Worm (Caenorhabditis elegans) whole organism, late embryonic: Measurements from ENCODE around the gene M163.22.

Experiments used
- C38D4.7 ChIP-seq: fragments of 200-800 bp; sonication (Bioruptor generic); optimal IDR thresholded peaks from 2 replicates; lab custom pipeline; 2018; ENCODE audit warnings: mild to moderate bottlenecking, missing genetic modification characterization, moderate library complexity, missing compliant biosample characterization
- F13H6.1 ChIP-seq: sonication (generic microtip); optimal IDR thresholded peaks from 2 replicates; lab custom pipeline; 2016; ENCODE audit warnings: missing genetic modification characterization, missing compliant biosample characterization
- K02D7.2 ChIP-seq: sonication (generic microtip); optimal IDR thresholded peaks from 2 replicates; lab custom pipeline; 2017; ENCODE audit warnings: mild to moderate bottlenecking, missing genetic modification characterization, missing compliant biosample characterization
- K09A11.1 ChIP-seq: sonication (generic microtip); optimal IDR thresholded peaks from 2 replicates; lab custom pipeline; 2017; ENCODE audit warnings: antibody characterized with exemption, mild to moderate bottlenecking, missing genetic modification characterization, missing compliant biosample characterization; ENCODE audit not compliant: insufficient read depth
- T23F11.4 ChIP-seq: fragments of 200-800 bp; sonication (Bioruptor generic); optimal IDR thresholded peaks from 2 replicates; lab custom pipeline; 2018; ENCODE audit warnings: mild to moderate bottlenecking, missing genetic modification characterization, missing compliant biosample characterization
- ama-1 ChIP-seq: fragments of 150-350 bp; optimal IDR thresholded peaks from 2 replicates; lab custom pipeline; 2014
- ceh-14 ChIP-seq: sonication (generic microtip); optimal IDR thresholded peaks from 2 replicates; lab custom pipeline; 2016; ENCODE audit warnings: missing genotype, missing genetic modification characterization, missing compliant biosample characterization
- ceh-18 ChIP-seq: sonication (generic microtip); optimal IDR thresholded peaks from 2 replicates; lab custom pipeline; 2016; ENCODE audit warnings: missing genetic modification characterization, missing compliant biosample characterization
- ceh-19 ChIP-seq: fragments of 200-800 bp; sonication (Bioruptor generic); optimal IDR thresholded peaks from 2 replicates; lab custom pipeline; 2018; ENCODE audit warnings: mild to moderate bottlenecking, missing genetic modification characterization, missing compliant biosample characterization
- ceh-2 ChIP-seq: sonication (generic microtip); optimal IDR thresholded peaks from 2 replicates; lab custom pipeline; 2016; ENCODE audit warnings: missing genotype, missing genetic modification characterization, missing compliant biosample characterization
- ceh-24 ChIP-seq: sonication (generic microtip); optimal IDR thresholded peaks from 2 replicates; lab custom pipeline; 2016; ENCODE audit warnings: mild to moderate bottlenecking, missing genetic modification characterization, missing compliant biosample characterization
- ceh-31 ChIP-seq: sonication (generic microtip); optimal IDR thresholded peaks from 2 replicates; lab custom pipeline; 2016; ENCODE audit warnings: missing genetic modification characterization, missing compliant biosample characterization
- dmd-4 ChIP-seq: sonication (generic microtip); optimal IDR thresholded peaks from 2 replicates; lab custom pipeline; 2016; ENCODE audit warnings: borderline replicate concordance, missing genetic modification characterization, missing compliant biosample characterization
- elt-2 ChIP-seq: sonication (generic microtip); optimal IDR thresholded peaks from 2 replicates; lab custom pipeline; 2016; ENCODE audit warnings: missing genetic modification reagents, missing genetic modification characterization, missing compliant biosample characterization
- elt-4 ChIP-seq: sonication (generic microtip); optimal IDR thresholded peaks from 2 replicates; lab custom pipeline; 2016; ENCODE audit warnings: missing genetic modification characterization, missing compliant biosample characterization
- eyg-1 ChIP-seq: sonication (generic microtip); optimal IDR thresholded peaks from 2 replicates; lab custom pipeline; 2016; ENCODE audit warnings: missing genotype, missing genetic modification characterization, missing compliant biosample characterization
- fax-1 ChIP-seq: sonication (generic microtip); optimal IDR thresholded peaks from 2 replicates; lab custom pipeline; 2016; ENCODE audit warnings: missing genotype, missing genetic modification characterization, missing compliant biosample characterization
- fkh-10 ChIP-seq: fragments of 150-350 bp; optimal IDR thresholded peaks from 2 replicates; lab custom pipeline; 2014; ENCODE audit warnings: missing biosample characterization, missing genetic modification reagents, missing genetic modification characterization
- gmeb-2 ChIP-seq: sonication (generic microtip); optimal IDR thresholded peaks from 2 replicates; lab custom pipeline; 2016; ENCODE audit warnings: missing genetic modification characterization, inconsistent platforms, missing compliant biosample characterization
- hlh-15 ChIP-seq: sonication (generic microtip); optimal IDR thresholded peaks from 2 replicates; lab custom pipeline; 2016; ENCODE audit warnings: missing genetic modification characterization, missing compliant biosample characterization
- hlh-6 ChIP-seq: sonication (generic microtip); optimal IDR thresholded peaks from 2 replicates; lab custom pipeline; 2016; ENCODE audit warnings: missing genotype, missing genetic modification characterization, missing compliant biosample characterization
- lim-6 ChIP-seq: sonication (generic microtip); optimal IDR thresholded peaks from 2 replicates; lab custom pipeline; 2016; ENCODE audit warnings: missing genetic modification characterization, missing compliant biosample characterization
- lin-11 ChIP-seq: fragments of 200-800 bp; sonication (Bioruptor generic); optimal IDR thresholded peaks from 2 replicates; lab custom pipeline; 2018; ENCODE audit warnings: mild to moderate bottlenecking, missing genetic modification characterization, missing compliant biosample characterization
- madf-2 ChIP-seq: sonication (generic microtip); optimal IDR thresholded peaks from 2 replicates; lab custom pipeline; 2017; ENCODE audit warnings: missing genetic modification characterization, missing compliant biosample characterization
- mec-3 ChIP-seq: sonication (generic microtip); optimal IDR thresholded peaks from 2 replicates; lab custom pipeline; 2016; ENCODE audit warnings: borderline replicate concordance, missing genetic modification characterization, missing compliant biosample characterization
- nfya-1 ChIP-seq: sonication (generic microtip); optimal IDR thresholded peaks from 2 replicates; lab custom pipeline; 2017; ENCODE audit warnings: missing genetic modification characterization, mild to moderate bottlenecking, missing compliant biosample characterization, antibody characterized with exemption, moderate library complexity
- nhr-232 ChIP-seq: sonication (generic microtip); optimal IDR thresholded peaks from 2 replicates; lab custom pipeline; 2016; ENCODE audit warnings: missing genetic modification characterization, missing compliant biosample characterization
- npax-4 ChIP-seq: sonication (generic microtip); optimal IDR thresholded peaks from 2 replicates; lab custom pipeline; 2016; ENCODE audit warnings: missing genetic modification characterization, missing compliant biosample characterization
- odd-2 ChIP-seq: sonication (generic microtip); optimal IDR thresholded peaks from 2 replicates; lab custom pipeline; 2017; ENCODE audit warnings: antibody characterized with exemption, mild to moderate bottlenecking, missing genetic modification characterization, missing compliant biosample characterization
- pat-9 ChIP-seq: fragments of 200-800 bp; sonication (Bioruptor generic); optimal IDR thresholded peaks from 2 replicates; lab custom pipeline; 2018; ENCODE audit warnings: mild to moderate bottlenecking, missing genetic modification characterization, moderate library complexity, missing compliant biosample characterization
- pha-4 ChIP-seq: fragments of 150-350 bp; optimal IDR thresholded peaks from 2 replicates; lab custom pipeline; 2018; ENCODE audit warnings: missing biosample characterization, missing genetic modification reagents, missing genetic modification characterization
- pqm-1 ChIP-seq: sonication (generic microtip); optimal IDR thresholded peaks from 2 replicates; lab custom pipeline; 2016; ENCODE audit warnings: missing genetic modification characterization, missing compliant biosample characterization
- ref-2 ChIP-seq: sonication (generic microtip); optimal IDR thresholded peaks from 2 replicates; lab custom pipeline; 2016; ENCODE audit warnings: missing genetic modification characterization, missing compliant biosample characterization
- rnt-1 ChIP-seq: sonication (generic microtip); optimal IDR thresholded peaks from 2 replicates; lab custom pipeline; 2016; ENCODE audit warnings: missing genetic modification characterization, missing compliant biosample characterization
- sdc-2 ChIP-seq: sonication (generic microtip); optimal IDR thresholded peaks from 2 replicates; lab custom pipeline; 2016; ENCODE audit warnings: missing genotype, missing genetic modification characterization, missing compliant biosample characterization
- sox-2 ChIP-seq: fragments of 200-800 bp; sonication (Bioruptor generic); IDR thresholded peaks from 2 replicates; pipeline ENCODE4 v1.3.6; 2022; ENCODE audit warnings: missing genetic modification reagents, missing genetic modification characterization, missing compliant biosample characterization
- sox-4 ChIP-seq: sonication (generic microtip); optimal IDR thresholded peaks from 2 replicates; lab custom pipeline; 2017; ENCODE audit warnings: mild to moderate bottlenecking, missing genetic modification characterization, inconsistent platforms, missing compliant biosample characterization
- tbx-2 ChIP-seq: sonication (generic microtip); optimal IDR thresholded peaks from 2 replicates; lab custom pipeline; 2016; ENCODE audit warnings: missing genetic modification characterization, missing compliant biosample characterization
- tbx-7 ChIP-seq: sonication (generic microtip); optimal IDR thresholded peaks from 2 replicates; lab custom pipeline; 2016; ENCODE audit warnings: missing genotype, missing genetic modification characterization, missing compliant biosample characterization
- unc-3 ChIP-seq, 2 experiments: fragments of 200-800 bp in 1 of 2; sonication (Bioruptor generic) in 1 of 2; sonication (generic microtip) in 1 of 2; conservative IDR thresholded peaks in 1 of 2; optimal IDR thresholded peaks in 1 of 2; 2 replicates each; pipeline versions ENCODE4 v1.3.6 to Lab custom; 2016 to 2022; ENCODE audit warnings: missing compliant biosample characterization in 2 of 2, missing genetic modification characterization in 2 of 2, missing genetic modification reagents in 1 of 2
- unc-42 ChIP-seq: sonication (generic microtip); optimal IDR thresholded peaks from 2 replicates; lab custom pipeline; 2016; ENCODE audit warnings: missing genotype, missing genetic modification characterization, missing compliant biosample characterization
- unc-55 ChIP-seq: sonication (generic microtip); optimal IDR thresholded peaks from 2 replicates; lab custom pipeline; 2017; ENCODE audit warnings: missing biosample characterization, missing genetic modification reagents, missing genetic modification characterization
- ztf-16 ChIP-seq: sonication (generic microtip); optimal IDR thresholded peaks from 2 replicates; lab custom pipeline; 2017; ENCODE audit warnings: missing genetic modification characterization, missing compliant biosample characterization

Gene M163.22

ce11 chrX:14486503-14486902 is 20.8 kb downstream of the M163.22 start:
- no peak for TF ChIP-seq T23F11.4
- no peak for TF ChIP-seq elt-4 (tag; lab: Kevin White, UChicago)
- no peak for TF ChIP-seq ceh-18 (tag; lab: Kevin White, UChicago)
- TF ChIP-seq sox-4 (tag; lab: Kevin White, UChicago) = no peak
- TF ChIP-seq sox-2 = 0 out of 2 replicates have a peak, but pooled peaks have one; percentile 7
- no peak for TF ChIP-seq hlh-6 (tag; lab: Kevin White, UChicago)
- no peak for TF ChIP-seq tbx-7 (tag; lab: Kevin White, UChicago)
- TF ChIP-seq tbx-2 (tag; lab: Kevin White, UChicago) = peak; percentile 94
- no peak for TF ChIP-seq fkh-10 (GFP tag; lab: Kevin White, UChicago)
- no peak for TF ChIP-seq npax-4 (tag; lab: Kevin White, UChicago)
- TF ChIP-seq hlh-15 (tag; lab: Kevin White, UChicago) = no peak
- peak; percentile 7 for TF ChIP-seq elt-2 (tag; lab: Kevin White, UChicago)
- TF ChIP-seq pqm-1 (tag; lab: Kevin White, UChicago) = no peak
- no peak for TF ChIP-seq lim-6 (tag; lab: Kevin White, UChicago)
- no peak for TF ChIP-seq odd-2 (tag; lab: Kevin White, UChicago)
- no peak for TF ChIP-seq pat-9 (tag; lab: Kevin White, UChicago)
- no peak for TF ChIP-seq unc-55
- TF ChIP-seq nhr-232 (tag; lab: Kevin White, UChicago) = no peak
- no peak for TF ChIP-seq ama-1 (lab: Kevin White, UChicago)
- TF ChIP-seq fax-1 = no peak
- TF ChIP-seq ceh-19 = no peak
- TF ChIP-seq ceh-24 (tag; lab: Kevin White, UChicago) = no peak
- no peak for TF ChIP-seq unc-42 (tag; lab: Kevin White, UChicago)
- TF ChIP-seq K02D7.2 (tag; lab: Kevin White, UChicago) = no peak
- peak; percentile 84 for TF ChIP-seq ref-2 (tag; lab: Kevin White, UChicago)
- peak; percentile 76 for TF ChIP-seq ceh-31 (tag; lab: Kevin White, UChicago)
- no peak for TF ChIP-seq K09A11.1
- TF ChIP-seq sdc-2 (tag; lab: Kevin White, UChicago) = peak; percentile 61
- TF ChIP-seq unc-3 (GFP tag; conservative IDR thresholded peaks at IDR 0.05; lab: Robert Waterston, UW) = no peak
- TF ChIP-seq unc-3 (tag; optimal IDR thresholded peaks at IDR 0.05; lab: Kevin White, UChicago) = no peak
- TF ChIP-seq ceh-14 (tag; lab: Kevin White, UChicago) = no peak
- peak; percentile 11 for TF ChIP-seq ztf-16 (tag; lab: Kevin White, UChicago)
- TF ChIP-seq nfya-1 = peak; percentile 28

DNA sequence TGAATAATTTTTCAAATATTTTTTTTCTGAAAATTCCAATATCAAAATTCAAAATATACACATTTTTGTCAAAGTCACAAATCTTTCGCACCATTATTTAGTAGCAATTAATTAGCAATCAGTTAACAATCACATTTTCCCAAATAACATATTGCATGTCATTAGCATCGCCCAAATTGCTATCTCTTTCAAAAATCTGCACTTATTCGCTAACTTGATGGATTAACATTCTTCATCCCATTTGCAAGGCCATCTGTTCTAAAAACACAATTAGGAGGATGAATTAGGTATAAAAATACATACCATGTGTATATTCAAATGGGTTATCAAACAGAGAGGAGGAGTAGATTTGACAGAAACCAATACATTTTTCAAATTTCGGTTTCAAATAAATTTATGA is 21.6 kb downstream of the M163.22 start:
- TF ChIP-seq unc-42 (tag; lab: Kevin White, UChicago) (peak; percentile 49), F13H6.1 (tag; lab: Kevin White, UChicago) (no peak), lin-11 (tag; lab: Kevin White, UChicago) (no peak), elt-2 (tag; lab: Kevin White, UChicago) (no peak), K09A11.1 (no peak)

ce11 chrX:14487832-14488231 is 22.1 kb downstream of the M163.22 start:
- TF ChIP-seq tbx-7 (tag; lab: Kevin White, UChicago) = no peak
- no peak for TF ChIP-seq hlh-6 (tag; lab: Kevin White, UChicago)
- TF ChIP-seq madf-2 = no peak
- no peak for TF ChIP-seq sdc-2 (tag; lab: Kevin White, UChicago)
- no peak for TF ChIP-seq ceh-24 (tag; lab: Kevin White, UChicago)
- no peak for TF ChIP-seq ceh-2
- TF ChIP-seq nhr-232 (tag; lab: Kevin White, UChicago) = no peak
- TF ChIP-seq eyg-1 (tag; lab: Kevin White, UChicago) = no peak
- no peak for TF ChIP-seq dmd-4 (tag; lab: Kevin White, UChicago)
- no peak for TF ChIP-seq sox-2
- TF ChIP-seq unc-55 = no peak
- no peak for TF ChIP-seq npax-4 (tag; lab: Kevin White, UChicago)
- no peak for TF ChIP-seq mec-3 (tag; lab: Kevin White, UChicago)
- no peak for TF ChIP-seq C38D4.7 (GFP tag; lab: Kevin White, UChicago)
- no peak for TF ChIP-seq tbx-2 (tag; lab: Kevin White, UChicago)
- TF ChIP-seq gmeb-2 (tag; lab: Kevin White, UChicago) = no peak
- no peak for TF ChIP-seq odd-2 (tag; lab: Kevin White, UChicago)
- no peak for TF ChIP-seq pha-4 (tag; lab: Kevin White, UChicago)
- TF ChIP-seq rnt-1 (tag; lab: Kevin White, UChicago) = no peak
- TF ChIP-seq ceh-18 (tag; lab: Kevin White, UChicago) = no peak
